Fruit fly (Drosophila melanogaster) whole organism, prepupa: Measurements from ENCODE around the gene boi.
A peak's percentile ranks its signal among the peaks of the same experiment; 100 is the strongest.

Experiments used
- CG11294 ChIP-seq: fragments of 200-800 bp; sonication (Bioruptor generic); IDR thresholded peaks from 2 replicates; pipeline ENCODE4 v1.3.6; 2022; ENCODE audit warnings: missing biosample characterization, missing genetic modification characterization
- CG6276 ChIP-seq: fragments of 200-800 bp; sonication (Bioruptor generic); optimal IDR thresholded peaks from 2 replicates; lab custom pipeline; 2017; ENCODE audit warnings: missing biosample characterization, mild to moderate bottlenecking, missing genetic modification characterization
- salr ChIP-seq, 2 experiments: fragments of 200-800 bp; sonication (Bioruptor generic); optimal IDR thresholded peaks; 3 replicates each; lab custom pipeline; 2016 to 2018; ENCODE audit warnings: missing biosample characterization in 2 of 2, missing genetic modification characterization in 2 of 2, mild to moderate bottlenecking in 1 of 2

DNA sequence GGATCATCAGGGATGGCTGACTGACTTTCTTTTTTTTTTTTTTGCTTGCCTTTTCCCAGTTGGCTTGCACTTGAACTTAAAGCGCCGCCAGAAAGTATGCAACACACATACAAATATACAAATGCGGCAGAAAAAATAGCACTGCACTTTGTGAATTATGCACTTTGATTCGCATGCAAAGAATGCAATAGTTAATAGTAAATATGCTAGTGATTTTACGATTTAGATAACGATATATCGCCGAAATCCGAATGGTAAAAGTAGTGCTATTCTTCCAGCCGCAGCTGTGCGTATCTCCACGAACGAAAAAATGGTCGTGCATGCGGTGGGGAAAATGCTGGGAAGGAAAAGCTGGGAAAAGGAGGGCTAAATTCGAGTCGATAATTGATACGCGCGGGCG is 33.6 kb upstream of the boi start:
- TF ChIP-seq CG6276 (GFP tag; lab: Kevin White, UChicago) (peak; percentile 58), salr (GFP tag; optimal IDR thresholded peaks at IDR 0.05; lab: Kevin White, UChicago) (no peak), CG11294 (GFP tag; lab: Robert Waterston, UW) (no peak)
